Worm (Caenorhabditis elegans): ENCODE results near the gene rig-6.

DNA sequence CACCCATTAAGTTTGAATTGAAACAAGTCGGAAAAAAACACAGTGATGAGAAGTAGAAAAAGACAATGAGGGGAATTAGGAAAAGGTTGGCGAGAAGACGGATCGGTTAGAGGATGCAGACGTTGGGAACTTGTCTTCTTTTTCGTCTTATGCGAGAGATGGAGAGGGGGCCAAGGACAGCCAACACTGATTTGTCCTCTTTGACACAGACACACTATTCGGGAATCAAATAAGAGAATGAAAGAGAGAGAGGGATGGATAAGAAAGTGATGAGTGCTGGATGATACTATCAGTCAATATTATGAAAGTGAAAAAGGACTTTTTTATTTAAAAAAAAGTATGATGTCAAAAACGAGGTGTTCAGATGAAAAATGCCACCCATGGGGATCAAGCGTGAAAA lies 9.9 kb upstream of the rig-6 start, which contains the start of gene lact-5:
- TF ChIP-seq med-1 (GFP tag; optimal IDR thresholded peaks at IDR 0.05; ENCODE audit: insufficient read depth) (no peak), flt-1 (GFP tag; IDR thresholded peaks at IDR 0.05) (no peak), ztf-23 (GFP tag; IDR thresholded peaks at IDR 0.05) (no peak), ztf-29 (GFP tag; IDR thresholded peaks at IDR 0.05) (no peak)

Measured in whole organism, midembryonic.